Worm (Caenorhabditis elegans) whole organism, L3 larva: ENCODE data around the gene parn-2.

Experiments used
- R02D3.7 ChIP-seq: fragments of 150-350 bp; optimal IDR thresholded peaks from 2 replicates; lab custom pipeline; 2014; ENCODE audit warnings: missing biosample characterization, missing genetic modification characterization
- ZK546.5 ChIP-seq: sonication (generic microtip); optimal IDR thresholded peaks from 2 replicates; lab custom pipeline; 2017; ENCODE audit warnings: missing biosample characterization, missing genetic modification characterization
- ama-1 ChIP-seq: fragments of 150-350 bp; optimal IDR thresholded peaks from 2 replicates; lab custom pipeline; 2018
- ceh-28 ChIP-seq: fragments of 150-350 bp; optimal IDR thresholded peaks from 2 replicates; lab custom pipeline; 2014; ENCODE audit warnings: missing biosample characterization, missing genetic modification reagents, missing genetic modification characterization
- ceh-82 ChIP-seq: fragments of 150-350 bp; optimal IDR thresholded peaks from 2 replicates; lab custom pipeline; 2014; ENCODE audit warnings: missing biosample characterization, missing genetic modification characterization
- ceh-9 ChIP-seq: sonication (generic microtip); optimal IDR thresholded peaks from 2 replicates; lab custom pipeline; 2018; ENCODE audit warnings: missing biosample characterization, missing genetic modification characterization
- egl-27 ChIP-seq: sonication (generic microtip); optimal IDR thresholded peaks from 4 replicates; lab custom pipeline; 2017; ENCODE audit warnings: missing biosample characterization, missing genetic modification reagents, missing genetic modification characterization
- egl-5 ChIP-seq: fragments of 150-350 bp; optimal IDR thresholded peaks from 2 replicates; lab custom pipeline; 2017; ENCODE audit warnings: missing biosample characterization, missing genetic modification reagents, missing genetic modification characterization, inconsistent platforms
- elt-1 ChIP-seq: fragments of 150-350 bp; optimal IDR thresholded peaks from 2 replicates; lab custom pipeline; 2014; ENCODE audit warnings: missing biosample characterization, missing genetic modification characterization
- elt-2 ChIP-seq: sonication (generic microtip); optimal IDR thresholded peaks from 2 replicates; lab custom pipeline; 2016; ENCODE audit warnings: missing genetic modification reagents, mild to moderate bottlenecking, missing genetic modification characterization, missing compliant biosample characterization
- elt-3 ChIP-seq, 3 experiments: fragments of 150-350 bp in 1 of 3; sonication (generic microtip) in 2 of 3; optimal IDR thresholded peaks; 2 replicates in 2 of 3; 4 replicates in 1 of 3; lab custom pipeline; 2014 to 2017; ENCODE audit warnings: missing biosample characterization in 3 of 3, missing genetic modification characterization in 3 of 3
- fkh-10 ChIP-seq: sonication (generic microtip); optimal IDR thresholded peaks from 2 replicates; lab custom pipeline; 2017; ENCODE audit warnings: missing biosample characterization, missing genetic modification reagents, missing genetic modification characterization
- fkh-2 ChIP-seq: fragments of 150-350 bp; optimal IDR thresholded peaks from 2 replicates; lab custom pipeline; 2014; ENCODE audit warnings: missing biosample characterization, missing genetic modification reagents, missing genetic modification characterization
- hmg-11 ChIP-seq: sonication (generic microtip); optimal IDR thresholded peaks from 2 replicates; lab custom pipeline; 2016; ENCODE audit warnings: missing genetic modification characterization, missing compliant biosample characterization
- jun-1 ChIP-seq: fragments of 150-350 bp; optimal IDR thresholded peaks from 2 replicates; lab custom pipeline; 2014; ENCODE audit warnings: missing biosample characterization, missing genetic modification reagents, missing genetic modification characterization
- lin-39 ChIP-seq: fragments of 150-350 bp; optimal IDR thresholded peaks from 2 replicates; lab custom pipeline; 2018; ENCODE audit warnings: missing biosample characterization, missing genetic modification reagents, missing genetic modification characterization
- lsy-12 ChIP-seq: sonication (generic microtip); optimal IDR thresholded peaks from 2 replicates; lab custom pipeline; 2016; ENCODE audit warnings: mild to moderate bottlenecking, missing genetic modification characterization, missing compliant biosample characterization
- mdl-1 ChIP-seq: fragments of 150-350 bp; optimal IDR thresholded peaks from 2 replicates; lab custom pipeline; 2014; ENCODE audit warnings: missing biosample characterization, missing genetic modification characterization
- mml-1 ChIP-seq: fragments of 150-350 bp; sonication (generic microtip); optimal IDR thresholded peaks from 3 replicates; lab custom pipeline; 2014; ENCODE audit warnings: missing biosample characterization, missing genetic modification characterization
- nfya-1 ChIP-seq: sonication (generic microtip); optimal IDR thresholded peaks from 2 replicates; lab custom pipeline; 2017; ENCODE audit warnings: missing genetic modification characterization, mild to moderate bottlenecking, missing compliant biosample characterization, antibody characterized with exemption, moderate library complexity; ENCODE audit not compliant: insufficient read depth
- nhr-23 ChIP-seq: fragments of 150-350 bp; optimal IDR thresholded peaks from 2 replicates; lab custom pipeline; 2014; ENCODE audit warnings: missing biosample characterization, missing genetic modification reagents, missing genetic modification characterization
- nhr-237 ChIP-seq: fragments of 150-350 bp; optimal IDR thresholded peaks from 2 replicates; lab custom pipeline; 2014; ENCODE audit warnings: missing biosample characterization, missing genetic modification characterization
- nhr-25 ChIP-seq: sonication (generic microtip); optimal IDR thresholded peaks from 2 replicates; lab custom pipeline; 2017; ENCODE audit warnings: missing biosample characterization, missing genetic modification characterization
- nhr-43 ChIP-seq: sonication (generic microtip); optimal IDR thresholded peaks from 2 replicates; lab custom pipeline; 2016; ENCODE audit warnings: mild to moderate bottlenecking, missing genetic modification characterization, missing compliant biosample characterization; ENCODE audit not compliant: poor library complexity, severe bottlenecking
- nhr-67 ChIP-seq: fragments of 150-350 bp; optimal IDR thresholded peaks from 2 replicates; lab custom pipeline; 2014; ENCODE audit warnings: missing biosample characterization, missing genetic modification characterization
- nhr-77 ChIP-seq: fragments of 150-350 bp; optimal IDR thresholded peaks from 2 replicates; lab custom pipeline; 2014; ENCODE audit warnings: missing biosample characterization, missing genetic modification characterization
- pha-4 ChIP-seq: fragments of 150-350 bp; optimal IDR thresholded peaks from 2 replicates; lab custom pipeline; 2014; ENCODE audit warnings: missing biosample characterization, missing genetic modification reagents, missing genetic modification characterization
- pqm-1 ChIP-seq: fragments of 150-350 bp; optimal IDR thresholded peaks from 2 replicates; lab custom pipeline; 2017; ENCODE audit warnings: missing biosample characterization, missing genetic modification characterization, inconsistent platforms
- skn-1 ChIP-seq: fragments of 150-350 bp; optimal IDR thresholded peaks from 2 replicates; lab custom pipeline; 2014; ENCODE audit warnings: missing biosample characterization, missing genetic modification characterization
- snpc-4 ChIP-seq: fragments of 150-350 bp; optimal IDR thresholded peaks from 2 replicates; lab custom pipeline; 2014; ENCODE audit warnings: missing biosample characterization, missing genetic modification characterization
- tbx-2 ChIP-seq: sonication (generic microtip); optimal IDR thresholded peaks from 2 replicates; lab custom pipeline; 2016; ENCODE audit warnings: mild to moderate bottlenecking, missing genetic modification characterization, missing compliant biosample characterization
- unc-62 ChIP-seq: fragments of 150-350 bp; sonication (generic microtip); optimal IDR thresholded peaks from 4 replicates; lab custom pipeline; 2014; ENCODE audit warnings: missing biosample characterization, missing genetic modification reagents, missing genetic modification characterization
- zag-1 ChIP-seq: fragments of 150-350 bp; optimal IDR thresholded peaks from 2 replicates; lab custom pipeline; 2014; ENCODE audit warnings: missing biosample characterization, missing genetic modification characterization
- ztf-11 ChIP-seq: fragments of 150-350 bp; optimal IDR thresholded peaks from 2 replicates; lab custom pipeline; 2014; ENCODE audit warnings: missing biosample characterization, missing genetic modification characterization
- ztf-4 ChIP-seq: fragments of 150-350 bp; optimal IDR thresholded peaks from 2 replicates; lab custom pipeline; 2014; ENCODE audit warnings: missing biosample characterization, missing genetic modification characterization

Gene parn-2

ce11 chrII:12262567-12262966, 6.1 kb upstream of the parn-2 start (continued):
- TF ChIP-seq nhr-77 (tag; lab: Kevin White, UChicago) (no peak), lin-39 (tag; lab: Kevin White, UChicago) (no peak), pha-4 (tag; lab: Kevin White, UChicago) (no peak)

- TF ChIP-seq egl-5 (tag; lab: Kevin White, UChicago) (no peak), elt-2 (tag; lab: Kevin White, UChicago) (peak; percentile 2), pqm-1 (no peak), zag-1 (tag; lab: Kevin White, UChicago) (no peak), elt-3 (tag; optimal IDR thresholded peaks at IDR 0.05; lab: Kevin White, UChicago) (no peak), R02D3.7 (tag; lab: Kevin White, UChicago) (no peak), ZK546.5 (tag; lab: Kevin White, UChicago) (no peak), ceh-28 (tag; lab: Kevin White, UChicago) (no peak), nhr-237 (tag; lab: Kevin White, UChicago) (no peak), ceh-9 (no peak), jun-1 (tag; lab: Kevin White, UChicago) (no peak), nhr-77 (tag; lab: Kevin White, UChicago) (no peak), nhr-23 (tag; lab: Kevin White, UChicago) (no peak), egl-27 (tag; lab: Kevin White, UChicago) (no peak), pha-4 (tag; lab: Kevin White, UChicago) (peak; percentile 11), lsy-12 (tag; lab: Kevin White, UChicago) (no peak), tbx-2 (no peak), nfya-1 (tag; lab: Kevin White, UChicago) (no peak), ztf-4 (tag; lab: Kevin White, UChicago) (no peak), snpc-4 (tag; lab: Kevin White, UChicago) (no peak), ceh-82 (tag; lab: Kevin White, UChicago) (no peak), nhr-67 (no peak), fkh-10 (GFP tag; lab: Kevin White, UChicago) (no peak), nhr-25 (peak; percentile 14), mdl-1 (no peak), skn-1 (tag; lab: Kevin White, UChicago) (no peak), ztf-11 (tag; lab: Kevin White, UChicago) (no peak), hmg-11 (no peak), unc-62 (GFP tag; lab: Kevin White, UChicago) (no peak), fkh-2 (tag; lab: Kevin White, UChicago) (no peak), mml-1 (tag; lab: Kevin White, UChicago) (no peak), elt-1 (tag; lab: Kevin White, UChicago) (no peak), ama-1 (lab: Kevin White, UChicago) (peak; percentile 16)
Measured at ce11 chrII:12261147-12261821, 4.9 kb upstream of the parn-2 start.

- TF ChIP-seq nhr-43 (tag; lab: Kevin White, UChicago), result no peak
- no peak for TF ChIP-seq elt-2 (tag; lab: Kevin White, UChicago)
- TF ChIP-seq skn-1 (tag; lab: Kevin White, UChicago), result no peak
- TF ChIP-seq ceh-82 (tag; lab: Kevin White, UChicago), result no peak
- no peak for TF ChIP-seq jun-1 (tag; lab: Kevin White, UChicago)
- TF ChIP-seq egl-5 (tag; lab: Kevin White, UChicago), result no peak
Measured at ce11 chrII:12260538-12260937, 4.1 kb upstream of the parn-2 start.

- TF ChIP-seq R02D3.7 (tag; lab: Kevin White, UChicago) (no peak), ceh-28 (tag; lab: Kevin White, UChicago) (peak; percentile 89)
Measured at ce11 chrII:12257095-12257494, 667 bp upstream of the parn-2 start.
